Fruit fly (Drosophila melanogaster) whole organism, embryonic: ENCODE results near the gene Sas-4.

Source experiments
- CG10979 ChIP-seq: fragments of 200-800 bp; sonication (Bioruptor generic); optimal IDR thresholded peaks from 2 replicates; lab custom pipeline; 2018; ENCODE audit warnings: missing biosample characterization, mild to moderate bottlenecking, missing genetic modification characterization, moderate library complexity
- CG11695 ChIP-seq: fragments of 200-800 bp; sonication (Bioruptor generic); IDR thresholded peaks from 3 replicates; pipeline ENCODE4 v1.3.6; 2022; ENCODE audit warnings: missing biosample characterization, missing genetic modification characterization
- CG12155 ChIP-seq: fragments of 200-800 bp; sonication (Bioruptor generic); optimal IDR thresholded peaks from 3 replicates; lab custom pipeline; 2016; ENCODE audit warnings: missing biosample characterization, missing genetic modification characterization
- CG12219 ChIP-seq: fragments of 200-800 bp; sonication (Bioruptor generic); optimal IDR thresholded peaks from 3 replicates; lab custom pipeline; 2018; ENCODE audit warnings: missing biosample characterization, mild to moderate bottlenecking, missing genetic modification characterization
- CG12236 ChIP-seq: fragments of 200-800 bp; sonication (Bioruptor generic); optimal IDR thresholded peaks from 2 replicates; lab custom pipeline; 2016; ENCODE audit warnings: missing biosample characterization, missing genetic modification characterization
- CG12744 ChIP-seq: fragments of 200-800 bp; sonication (Bioruptor generic); optimal IDR thresholded peaks from 2 replicates; lab custom pipeline; 2016; ENCODE audit warnings: missing biosample characterization, missing genetic modification characterization
- CG12769 ChIP-seq: fragments of 200-800 bp; sonication (Bioruptor generic); optimal IDR thresholded peaks from 2 replicates; lab custom pipeline; 2019; ENCODE audit warnings: missing biosample characterization, mild to moderate bottlenecking, missing genetic modification characterization, moderate library complexity
- CG14441 ChIP-seq: fragments of 200-800 bp; sonication (Bioruptor generic); IDR thresholded peaks from 2 replicates; pipeline ENCODE4 v1.3.6; 2022; ENCODE audit warnings: missing biosample characterization, missing genetic modification characterization
- CG14710 ChIP-seq: fragments of 200-800 bp; sonication (Bioruptor generic); optimal IDR thresholded peaks from 3 replicates; lab custom pipeline; 2019; ENCODE audit warnings: missing biosample characterization, mild to moderate bottlenecking, missing genetic modification characterization, moderate library complexity
- CG1603 ChIP-seq: fragments of 200-800 bp; sonication (Bioruptor generic); optimal IDR thresholded peaks from 2 replicates; lab custom pipeline; 2019; ENCODE audit warnings: missing biosample characterization, mild to moderate bottlenecking, missing genetic modification characterization, moderate library complexity
- CG16815 ChIP-seq: fragments of 200-800 bp; sonication (Bioruptor generic); optimal IDR thresholded peaks from 3 replicates; lab custom pipeline; 2017; ENCODE audit warnings: missing biosample characterization, mild to moderate bottlenecking, missing genetic modification characterization
- CG2199 ChIP-seq: fragments of 200-800 bp; sonication (Bioruptor generic); IDR thresholded peaks from 3 replicates; pipeline ENCODE4 v1.3.6; 2022; ENCODE audit warnings: missing biosample characterization, missing genetic modification characterization
- CG30020 ChIP-seq: fragments of 200-800 bp; optimal IDR thresholded peaks from 2 replicates; lab custom pipeline; 2019; ENCODE audit warnings: missing biosample characterization, mild to moderate bottlenecking, missing genetic modification characterization, moderate library complexity
- CG32532 ChIP-seq: fragments of 200-800 bp; sonication (Bioruptor generic); IDR thresholded peaks from 2 replicates; pipeline ENCODE4 v1.3.6; 2022; ENCODE audit warnings: missing biosample characterization, missing genetic modification characterization
- CG34224 ChIP-seq: fragments of 200-800 bp; sonication (Bioruptor generic); IDR thresholded peaks from 3 replicates; pipeline ENCODE4 v1.3.6; 2022; ENCODE audit warnings: missing biosample characterization, missing genetic modification characterization; ENCODE audit not compliant: partially characterized antibody
- CG34422 ChIP-seq: fragments of 200-800 bp; sonication (Bioruptor generic); IDR thresholded peaks from 3 replicates; pipeline ENCODE4 v1.3.6; 2022; ENCODE audit warnings: missing biosample characterization, missing genetic modification characterization
- CG3847 ChIP-seq: fragments of 200-800 bp; sonication (Bioruptor generic); IDR thresholded peaks from 2 replicates; pipeline ENCODE4 v1.3.6; 2022; ENCODE audit warnings: missing biosample characterization, missing genetic modification characterization
- CG4617 ChIP-seq: fragments of 200-800 bp; sonication (Bioruptor generic); optimal IDR thresholded peaks from 3 replicates; lab custom pipeline; 2016; ENCODE audit warnings: missing biosample characterization, missing genetic modification characterization, borderline replicate concordance
- CG4730 ChIP-seq: fragments of 200-800 bp; sonication (Bioruptor generic); IDR thresholded peaks from 2 replicates; pipeline ENCODE4 v1.3.6; 2022; ENCODE audit warnings: missing biosample characterization, missing genetic modification characterization
- CG6689 ChIP-seq: fragments of 200-800 bp; sonication (Bioruptor generic); IDR thresholded peaks from 2 replicates; pipeline ENCODE4 v1.3.6; 2022; ENCODE audit warnings: missing biosample characterization, missing genetic modification characterization
- CG7271 ChIP-seq: fragments of 200-800 bp; sonication (Bioruptor generic); optimal IDR thresholded peaks from 2 replicates; lab custom pipeline; 2018; ENCODE audit warnings: missing biosample characterization, mild to moderate bottlenecking, missing genetic modification characterization, moderate library complexity
- CG8478 ChIP-seq: fragments of >200 bp; optimal IDR thresholded peaks from 2 replicates; lab custom pipeline; 2018
- CG9727 ChIP-seq: fragments of 200-800 bp; sonication (Bioruptor generic); optimal IDR thresholded peaks from 3 replicates; lab custom pipeline; 2017; ENCODE audit warnings: missing biosample characterization, mild to moderate bottlenecking, missing genetic modification characterization
- CHES-1-like ChIP-seq: fragments of 200-800 bp; sonication (Bioruptor generic); optimal IDR thresholded peaks from 2 replicates; lab custom pipeline; 2016; ENCODE audit warnings: missing biosample characterization, missing genetic modification characterization
- Dbx ChIP-seq: fragments of 200-800 bp; sonication (Bioruptor generic); IDR thresholded peaks from 3 replicates; pipeline ENCODE4 v1.3.6; 2022; ENCODE audit warnings: missing biosample characterization, missing genetic modification characterization
- Dfd ChIP-seq, 2 experiments: fragments of >200 bp; optimal IDR thresholded peaks; 2 replicates each; lab custom pipeline; 2017; ENCODE audit warnings: missing biosample characterization in 2 of 2, missing genetic modification characterization in 2 of 2
- ERR ChIP-seq: fragments of 200-800 bp; sonication (Bioruptor generic); optimal IDR thresholded peaks from 2 replicates; lab custom pipeline; 2016; ENCODE audit warnings: missing biosample characterization, missing genetic modification characterization
- Elba2 ChIP-seq: fragments of 200-800 bp; sonication (Bioruptor generic); optimal IDR thresholded peaks from 3 replicates; lab custom pipeline; 2016; ENCODE audit warnings: missing biosample characterization, missing genetic modification characterization
- HLH4C ChIP-seq: fragments of 200-800 bp; sonication (Bioruptor generic); IDR thresholded peaks from 3 replicates; pipeline ENCODE4 v1.3.6; 2022; ENCODE audit warnings: missing biosample characterization, missing genetic modification characterization; ENCODE audit not compliant: partially characterized antibody
- Hr39 ChIP-seq: fragments of >200 bp; optimal IDR thresholded peaks from 2 replicates; lab custom pipeline; 2017
- Sin3A ChIP-seq: fragments of >200 bp; optimal IDR thresholded peaks from 2 replicates; lab custom pipeline; 2018
- Six4 ChIP-seq: fragments of 200-800 bp; sonication (Bioruptor generic); optimal IDR thresholded peaks from 2 replicates; lab custom pipeline; 2016; ENCODE audit warnings: missing biosample characterization, missing genetic modification characterization
- Sry-β ChIP-seq: fragments of 200-800 bp; sonication (Bioruptor generic); optimal IDR thresholded peaks from 2 replicates; lab custom pipeline; 2018; ENCODE audit warnings: missing biosample characterization, mild to moderate bottlenecking, missing genetic modification characterization, moderate library complexity
- aop ChIP-seq: fragments of 200-800 bp; sonication (Bioruptor generic); IDR thresholded peaks from 2 replicates; pipeline ENCODE4 v1.3.6; 2022; ENCODE audit warnings: missing biosample characterization, missing genetic modification characterization
- bcd ChIP-seq: fragments of 200-800 bp; sonication (Bioruptor generic); optimal IDR thresholded peaks from 2 replicates; lab custom pipeline; 2017; ENCODE audit warnings: missing biosample characterization, mild to moderate bottlenecking, missing genetic modification characterization
- cas ChIP-seq: fragments of 200-800 bp; sonication (Bioruptor generic); IDR thresholded peaks from 2 replicates; pipeline ENCODE4 v1.3.6; 2022; ENCODE audit warnings: missing biosample characterization, missing genetic modification characterization
- chm ChIP-seq: fragments of 200-800 bp; sonication (Bioruptor generic); IDR thresholded peaks from 2 replicates; pipeline ENCODE4 v1.3.6; 2022; ENCODE audit warnings: missing biosample characterization, missing genetic modification characterization
- ci ChIP-seq: fragments of 200-800 bp; sonication (Bioruptor generic); IDR thresholded peaks from 3 replicates; pipeline ENCODE4 v1.3.6; 2022; ENCODE audit warnings: missing biosample characterization, missing genetic modification characterization
- danr ChIP-seq: fragments of 200-800 bp; sonication (Bioruptor generic); IDR thresholded peaks from 2 replicates; pipeline ENCODE4 v1.3.6; 2022; ENCODE audit warnings: missing biosample characterization, missing genetic modification characterization
- emc ChIP-seq: fragments of 200-800 bp; sonication (Bioruptor generic); optimal IDR thresholded peaks from 2 replicates; lab custom pipeline; 2016; ENCODE audit warnings: missing biosample characterization, missing genetic modification characterization
- en ChIP-seq: fragments of 200-800 bp; sonication (Bioruptor generic); optimal IDR thresholded peaks from 2 replicates; lab custom pipeline; 2016; ENCODE audit warnings: missing biosample characterization, missing genetic modification characterization
- fru ChIP-seq: fragments of >200 bp; optimal IDR thresholded peaks from 2 replicates; lab custom pipeline; 2017
- gcm2 ChIP-seq: fragments of 200-800 bp; sonication (Bioruptor generic); optimal IDR thresholded peaks from 2 replicates; lab custom pipeline; 2016; ENCODE audit warnings: missing biosample characterization, missing genetic modification characterization
- gfzf ChIP-seq: fragments of 200-800 bp; sonication (Bioruptor generic); optimal IDR thresholded peaks from 2 replicates; lab custom pipeline; 2016; ENCODE audit warnings: missing biosample characterization, mild to moderate bottlenecking, missing genetic modification characterization, moderate library complexity
- hbn ChIP-seq: fragments of 200-800 bp; sonication (Bioruptor generic); IDR thresholded peaks from 2 replicates; pipeline ENCODE4 v1.3.6; 2022; ENCODE audit warnings: missing biosample characterization, missing genetic modification characterization; ENCODE audit not compliant: partially characterized antibody
- ken ChIP-seq: fragments of 200-800 bp; sonication (Bioruptor generic); IDR thresholded peaks from 3 replicates; pipeline ENCODE4 v1.3.6; 2022; ENCODE audit warnings: missing biosample characterization, missing genetic modification characterization
- lab ChIP-seq: fragments of 200-800 bp; sonication (Bioruptor generic); optimal IDR thresholded peaks from 3 replicates; lab custom pipeline; 2017; ENCODE audit warnings: missing biosample characterization, missing genetic modification characterization, mild to moderate bottlenecking, moderate library complexity, missing genetic modification reagents
- pros ChIP-seq: fragments of 200-800 bp; sonication (Bioruptor generic); optimal IDR thresholded peaks from 3 replicates; lab custom pipeline; 2019; ENCODE audit warnings: missing biosample characterization, mild to moderate bottlenecking, missing genetic modification characterization, moderate library complexity
- psq ChIP-seq: fragments of 200-800 bp; sonication (Bioruptor generic); optimal IDR thresholded peaks from 2 replicates; lab custom pipeline; 2017; ENCODE audit warnings: missing biosample characterization, missing genetic modification characterization
- repo ChIP-seq: fragments of 200-800 bp; sonication (Bioruptor generic); optimal IDR thresholded peaks from 2 replicates; lab custom pipeline; 2016; ENCODE audit warnings: missing biosample characterization, missing genetic modification characterization
- sim ChIP-seq: fragments of 200-800 bp; sonication (Bioruptor generic); IDR thresholded peaks from 2 replicates; pipeline ENCODE4 v1.3.6; 2022; ENCODE audit warnings: missing biosample characterization, missing genetic modification characterization
- slbo ChIP-seq: fragments of 200-800 bp; sonication (Bioruptor generic); IDR thresholded peaks from 2 replicates; pipeline ENCODE4 v1.3.6; 2022; ENCODE audit warnings: missing biosample characterization, missing genetic modification characterization
- tgo ChIP-seq: fragments of 200-800 bp; sonication (Bioruptor generic); IDR thresholded peaks from 3 replicates; pipeline ENCODE4 v1.3.6; 2022; ENCODE audit warnings: missing biosample characterization, missing genetic modification characterization
- toy ChIP-seq: fragments of 200-800 bp; sonication (Bioruptor generic); IDR thresholded peaks from 2 replicates; pipeline ENCODE4 v1.3.6; 2022; ENCODE audit warnings: missing biosample characterization, missing genetic modification characterization

Sas-4 gene

dm6 chr3R:7130827-7131226 lies 20.3 kb upstream of the Sas-4 start (continued):
- no peak for TF ChIP-seq lab
- no peak for TF ChIP-seq ERR
- no peak for TF ChIP-seq repo (GFP tag; lab: Kevin White, UChicago)
- TF ChIP-seq Six4 (GFP tag; lab: Kevin White, UChicago), result no peak
- no peak for TF ChIP-seq sim (GFP tag; lab: Robert Waterston, UW)
- no peak for TF ChIP-seq CG12744 (GFP tag; lab: Kevin White, UChicago)
- TF ChIP-seq CG6689 (GFP tag; lab: Robert Waterston, UW), result no peak
- no peak; the same call in 1 of the 2 replicates for TF ChIP-seq CG32532
- no peak for TF ChIP-seq danr (GFP tag; lab: Robert Waterston, UW)
- no peak for TF ChIP-seq CG12236 (GFP tag; lab: Kevin White, UChicago)
- no peak for TF ChIP-seq en (GFP tag; lab: Kevin White, UChicago)
- peak; percentile 92 for TF ChIP-seq hbn (GFP tag; lab: Robert Waterston, UW)
- TF ChIP-seq emc (GFP tag; lab: Kevin White, UChicago), result no peak
- TF ChIP-seq CG4730 (GFP tag; lab: Robert Waterston, UW), result no peak
- no peak for TF ChIP-seq Elba2
- peak; percentile 17 for TF ChIP-seq CG14710
- TF ChIP-seq CG30020 (tag; lab: Kevin White, UChicago), result no peak
- TF ChIP-seq gcm2 (GFP tag; lab: Kevin White, UChicago), result no peak
- TF ChIP-seq CG11695 (GFP tag; lab: Robert Waterston, UW), result no peak
- TF ChIP-seq CG14441 (GFP tag; lab: Robert Waterston, UW), result no peak
- TF ChIP-seq Dbx (GFP tag; lab: Robert Waterston, UW), result 0 out of 3 replicates have a peak, but pooled peaks have one; percentile 32
- no peak for TF ChIP-seq Hr39 (lab: Kevin White, UChicago)
- TF ChIP-seq CG12219 (GFP tag; lab: Kevin White, UChicago), result no peak
- no peak for TF ChIP-seq Dfd (GFP tag; optimal IDR thresholded peaks at IDR 0.05; lab: Kevin White, UChicago)
- peak; percentile 94 for TF ChIP-seq HLH4C (GFP tag; lab: Robert Waterston, UW)
- no peak for TF ChIP-seq CG16815 (GFP tag; lab: Kevin White, UChicago)
- no peak for TF ChIP-seq CG12155 (GFP tag; lab: Kevin White, UChicago)
- TF ChIP-seq CG7271 (tag; lab: Kevin White, UChicago), result no peak
- no peak for TF ChIP-seq CG4617 (GFP tag; lab: Kevin White, UChicago)
- no peak for TF ChIP-seq CG9727 (GFP tag; lab: Kevin White, UChicago)
- no peak for TF ChIP-seq Sry-β (GFP tag; lab: Kevin White, UChicago)
- TF ChIP-seq ken, result no peak; the same call in 2 of the 3 replicates
- no peak for TF ChIP-seq Sin3A (lab: Kevin White, UChicago)
- no peak for TF ChIP-seq CG8478 (lab: Kevin White, UChicago)
- no peak for TF ChIP-seq aop (GFP tag; lab: Robert Waterston, UW)
- TF ChIP-seq CG10979 (tag; lab: Kevin White, UChicago), result no peak
- no peak for TF ChIP-seq CG34422
- no peak for TF ChIP-seq CG2199
- no peak for TF ChIP-seq slbo (GFP tag; lab: Robert Waterston, UW)
- no peak for TF ChIP-seq fru (lab: Kevin White, UChicago)
- no peak for TF ChIP-seq gfzf
- TF ChIP-seq bcd (GFP tag; lab: Kevin White, UChicago), result no peak
- TF ChIP-seq chm (GFP tag; lab: Robert Waterston, UW), result no peak
- TF ChIP-seq CG12769, result no peak
- no peak for TF ChIP-seq tgo
- TF ChIP-seq CHES-1-like (GFP tag; lab: Kevin White, UChicago), result no peak
- TF ChIP-seq toy, result no peak
- peak; percentile 96 for TF ChIP-seq CG34224 (GFP tag; lab: Robert Waterston, UW)
- no peak for TF ChIP-seq cas (GFP tag; lab: Robert Waterston, UW)
- TF ChIP-seq CG3847 (GFP tag; lab: Robert Waterston, UW), result no peak
- no peak for TF ChIP-seq psq (GFP tag; lab: Kevin White, UChicago)
- peak; percentile 35 for TF ChIP-seq CG1603 (tag; lab: Kevin White, UChicago)
- TF ChIP-seq ci (GFP tag; lab: Robert Waterston, UW), result peak; percentile 55; the same call in 1 of the 3 replicates
- no peak for TF ChIP-seq pros (GFP tag; lab: Kevin White, UChicago)
